Fruit fly (Drosophila melanogaster) whole organism, adult: ENCODE results near the gene sa.

ENCODE experiments used
- CG11617 ChIP-seq: fragments of 200-800 bp; sonication (Bioruptor generic); optimal IDR thresholded peaks from 2 replicates; lab custom pipeline; 2017; ENCODE audit warnings: mild to moderate bottlenecking, missing biosample characterization, missing genetic modification reagents, missing genetic modification characterization
- CG12768 ChIP-seq: fragments of 200-800 bp; sonication (Bioruptor generic); optimal IDR thresholded peaks from 2 replicates; lab custom pipeline; 2017; ENCODE audit warnings: missing biosample characterization, missing genetic modification characterization, mild to moderate bottlenecking, moderate library complexity, missing genetic modification reagents
- CG14711 ChIP-seq: fragments of 200-800 bp; sonication (Bioruptor generic); optimal IDR thresholded peaks from 2 replicates; lab custom pipeline; 2018; ENCODE audit warnings: missing biosample characterization, mild to moderate bottlenecking, missing genetic modification characterization, moderate library complexity
- CG1620 ChIP-seq: fragments of 200-800 bp; sonication (Bioruptor generic); optimal IDR thresholded peaks from 2 replicates; lab custom pipeline; 2016; ENCODE audit warnings: missing biosample characterization, missing genetic modification characterization
- CG33017 ChIP-seq: fragments of 200-800 bp; sonication (Bioruptor generic); optimal IDR thresholded peaks from 2 replicates; lab custom pipeline; 2018; ENCODE audit warnings: missing biosample characterization, mild to moderate bottlenecking, missing genetic modification characterization, moderate library complexity
- CG5204 ChIP-seq: fragments of 200-800 bp; sonication (Bioruptor generic); optimal IDR thresholded peaks from 2 replicates; lab custom pipeline; 2016; ENCODE audit warnings: missing biosample characterization, missing genetic modification characterization
- CG7045 ChIP-seq: fragments of 200-800 bp; sonication (Bioruptor generic); optimal IDR thresholded peaks from 2 replicates; lab custom pipeline; 2017; ENCODE audit warnings: missing biosample characterization, mild to moderate bottlenecking, missing genetic modification characterization
- CG7101 ChIP-seq: fragments of 200-800 bp; sonication (Bioruptor generic); optimal IDR thresholded peaks from 2 replicates; lab custom pipeline; 2018; ENCODE audit warnings: missing biosample characterization, mild to moderate bottlenecking, missing genetic modification characterization, moderate library complexity
- Clk ChIP-seq: fragments of 200-800 bp; sonication (Bioruptor generic); optimal IDR thresholded peaks from 2 replicates; lab custom pipeline; 2017; ENCODE audit warnings: missing biosample characterization, missing genetic modification characterization
- Crg-1 ChIP-seq: fragments of 200-800 bp; sonication (Bioruptor generic); optimal IDR thresholded peaks from 2 replicates; lab custom pipeline; 2016; ENCODE audit warnings: missing biosample characterization, missing genetic modification characterization
- Hr96 ChIP-seq: fragments of 200-800 bp; sonication (Bioruptor generic); optimal IDR thresholded peaks from 2 replicates; lab custom pipeline; 2016; ENCODE audit warnings: missing biosample characterization, missing genetic modification characterization
- Mnt ChIP-seq: fragments of 200-800 bp; sonication (Bioruptor generic); optimal IDR thresholded peaks from 2 replicates; lab custom pipeline; 2016; ENCODE audit warnings: missing biosample characterization, mild to moderate bottlenecking, missing genetic modification characterization
- bab1 ChIP-seq: fragments of 200-800 bp; sonication (Bioruptor generic); optimal IDR thresholded peaks from 3 replicates; lab custom pipeline; 2019; ENCODE audit warnings: missing biosample characterization, mild to moderate bottlenecking, missing genetic modification characterization, moderate library complexity
- cic ChIP-seq: fragments of 200-800 bp; sonication (Bioruptor generic); optimal IDR thresholded peaks from 2 replicates; lab custom pipeline; 2017; ENCODE audit warnings: missing biosample characterization, mild to moderate bottlenecking, missing genetic modification characterization, moderate library complexity
- cnc ChIP-seq, 2 experiments: fragments of >200 bp; optimal IDR thresholded peaks; 2 replicates each; lab custom pipeline; 2017
- kay ChIP-seq: fragments of 200-800 bp; sonication (Bioruptor generic); peaks from one replicate; lab custom pipeline; 2016; ENCODE audit warnings: missing biosample characterization, missing genetic modification characterization, borderline replicate concordance
- ovo ChIP-seq: fragments of 200-800 bp; sonication (Bioruptor generic); optimal IDR thresholded peaks from 2 replicates; lab custom pipeline; 2016; ENCODE audit warnings: missing biosample characterization, missing genetic modification characterization
- pad ChIP-seq: fragments of 200-800 bp; sonication (Bioruptor generic); optimal IDR thresholded peaks from 3 replicates; lab custom pipeline; 2017; ENCODE audit warnings: missing biosample characterization, missing genetic modification characterization, mild to moderate bottlenecking, moderate library complexity, missing genetic modification reagents
- tj ChIP-seq: fragments of 200-800 bp; sonication (Bioruptor generic); optimal IDR thresholded peaks from 3 replicates; lab custom pipeline; 2017; ENCODE audit warnings: missing biosample characterization, mild to moderate bottlenecking, missing genetic modification characterization, moderate library complexity
- toe ChIP-seq: fragments of 200-800 bp; sonication (Bioruptor generic); optimal IDR thresholded peaks from 2 replicates; lab custom pipeline; 2016; ENCODE audit warnings: missing biosample characterization, missing genetic modification characterization

The sa gene

dm6 chr3L:21390431-21390830 is 16.1 kb downstream of the sa start:
- TF ChIP-seq CG14711 (tag; lab: Kevin White, UChicago) (no peak), kay (GFP tag; lab: Kevin White, UChicago) (peak; percentile 41)

- no peak for TF ChIP-seq cnc (optimal IDR thresholded peaks at IDR 0.05; lab: Kevin White, UChicago)
- peak; percentile 93 for TF ChIP-seq tj (GFP tag; lab: Kevin White, UChicago)
These were observed 16.8 kb downstream of the sa start for dm6 chr3L:21389758-21390157.

DNA sequence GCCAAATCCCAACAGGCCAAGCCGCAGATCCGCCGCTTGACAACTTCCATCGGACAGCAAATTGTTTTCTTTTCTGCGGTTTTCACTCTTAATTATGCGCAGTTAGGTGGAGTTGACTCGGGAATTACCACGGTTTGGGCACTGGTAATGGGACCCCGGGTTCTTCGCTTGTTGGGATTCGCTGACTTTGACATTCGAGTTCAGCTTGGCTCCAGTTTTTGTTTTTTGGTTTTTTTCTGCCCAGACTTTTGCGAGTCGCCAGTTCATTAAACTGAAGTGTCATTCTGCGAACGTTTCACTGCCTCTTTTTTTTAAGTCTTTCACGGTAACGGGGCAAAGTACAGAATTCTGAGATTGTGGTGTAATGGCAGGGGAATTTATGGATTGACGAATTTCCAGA is 17.7 kb downstream of the sa start:
- no peak for TF ChIP-seq Crg-1 (GFP tag; lab: Kevin White, UChicago)
- no peak for TF ChIP-seq bab1 (GFP tag; lab: Kevin White, UChicago)
- TF ChIP-seq kay (GFP tag; lab: Kevin White, UChicago), result no peak
- TF ChIP-seq tj (GFP tag; lab: Kevin White, UChicago), result peak; percentile 97

DNA sequence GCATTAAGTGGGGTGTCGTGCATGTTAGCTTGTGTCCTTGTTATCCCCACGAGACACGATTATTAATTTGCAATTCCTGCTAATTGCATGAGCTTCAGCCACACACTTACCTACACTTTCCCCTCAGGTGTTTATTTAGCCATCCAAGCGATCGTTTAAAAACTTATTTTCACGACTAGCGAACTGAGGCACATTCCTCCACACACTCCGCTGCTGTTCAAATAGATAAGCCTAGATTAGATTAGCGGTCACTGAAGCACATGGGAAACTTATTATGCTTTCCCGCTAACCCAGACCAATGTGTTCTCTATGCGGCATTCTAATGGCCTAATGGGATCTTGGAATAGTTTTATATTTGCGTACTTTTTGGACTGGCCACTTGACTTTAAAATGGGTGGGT is 19.6 kb downstream of the sa start:
- TF ChIP-seq bab1 (GFP tag; lab: Kevin White, UChicago), result no peak
- no peak for TF ChIP-seq tj (GFP tag; lab: Kevin White, UChicago)
- no peak for TF ChIP-seq CG12768 (GFP tag; lab: Kevin White, UChicago)
- peak; percentile 25 for TF ChIP-seq Mnt (GFP tag; lab: Kevin White, UChicago)
- TF ChIP-seq CG7045 (GFP tag; lab: Kevin White, UChicago), result no peak
- TF ChIP-seq CG33017 (tag; lab: Kevin White, UChicago), result no peak
- no peak for TF ChIP-seq kay (GFP tag; lab: Kevin White, UChicago)
- TF ChIP-seq Crg-1 (GFP tag; lab: Kevin White, UChicago), result no peak
- TF ChIP-seq Clk (GFP tag; lab: Kevin White, UChicago), result no peak
- TF ChIP-seq CG1620 (GFP tag; lab: Kevin White, UChicago), result no peak
- TF ChIP-seq Hr96 (GFP tag; lab: Kevin White, UChicago), result no peak
- peak; percentile 17 for TF ChIP-seq ovo (GFP tag; lab: Kevin White, UChicago)
- TF ChIP-seq CG14711 (tag; lab: Kevin White, UChicago), result no peak
- TF ChIP-seq cic (GFP tag; lab: Kevin White, UChicago), result peak; percentile 57
- TF ChIP-seq toe (GFP tag; lab: Kevin White, UChicago), result no peak
- no peak for TF ChIP-seq pad (GFP tag; lab: Kevin White, UChicago)
- TF ChIP-seq CG7101, result no peak
- TF ChIP-seq CG5204 (GFP tag; lab: Kevin White, UChicago), result no peak
- TF ChIP-seq cnc (optimal IDR thresholded peaks at IDR 0.05; lab: Kevin White, UChicago), result no peak
- no peak for TF ChIP-seq CG11617

DNA sequence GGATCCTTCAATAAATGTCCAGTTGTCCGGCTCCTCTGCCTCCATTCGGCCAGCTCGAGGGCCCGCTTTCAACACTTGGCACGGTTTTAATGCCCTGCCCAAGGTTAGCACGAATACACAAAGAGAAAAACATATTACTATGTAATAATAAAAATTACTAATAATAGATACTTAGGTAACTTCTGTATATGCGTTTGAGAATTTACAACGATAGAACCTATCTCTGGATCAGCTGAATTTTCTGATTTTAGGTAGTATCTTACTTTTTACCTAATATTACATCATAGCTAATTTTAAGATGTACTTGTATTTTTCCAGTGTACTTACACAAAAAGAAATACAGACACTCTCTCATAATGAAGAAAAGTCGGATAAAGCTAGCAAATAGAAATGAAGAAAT is 20.8 kb downstream of the sa start:
- TF ChIP-seq CG1620 (GFP tag; lab: Kevin White, UChicago) (no peak), CG7045 (GFP tag; lab: Kevin White, UChicago) (no peak), CG14711 (tag; lab: Kevin White, UChicago) (no peak), CG33017 (tag; lab: Kevin White, UChicago) (no peak), CG11617 (no peak), toe (GFP tag; lab: Kevin White, UChicago) (no peak), Clk (GFP tag; lab: Kevin White, UChicago) (no peak), tj (GFP tag; lab: Kevin White, UChicago) (no peak), CG7101 (no peak), cic (GFP tag; lab: Kevin White, UChicago) (no peak), Mnt (GFP tag; lab: Kevin White, UChicago) (no peak), CG12768 (GFP tag; lab: Kevin White, UChicago) (no peak), bab1 (GFP tag; lab: Kevin White, UChicago) (no peak), Crg-1 (GFP tag; lab: Kevin White, UChicago) (no peak), Hr96 (GFP tag; lab: Kevin White, UChicago) (no peak)

- TF ChIP-seq CG33017 (tag; lab: Kevin White, UChicago) (peak; percentile 37), CG14711 (tag; lab: Kevin White, UChicago) (peak; percentile 54), CG5204 (GFP tag; lab: Kevin White, UChicago) (no peak), CG7101 (peak; percentile 28)
These were observed 23.1 kb downstream of the sa start for dm6 chr3L:21383440-21383839.

DNA sequence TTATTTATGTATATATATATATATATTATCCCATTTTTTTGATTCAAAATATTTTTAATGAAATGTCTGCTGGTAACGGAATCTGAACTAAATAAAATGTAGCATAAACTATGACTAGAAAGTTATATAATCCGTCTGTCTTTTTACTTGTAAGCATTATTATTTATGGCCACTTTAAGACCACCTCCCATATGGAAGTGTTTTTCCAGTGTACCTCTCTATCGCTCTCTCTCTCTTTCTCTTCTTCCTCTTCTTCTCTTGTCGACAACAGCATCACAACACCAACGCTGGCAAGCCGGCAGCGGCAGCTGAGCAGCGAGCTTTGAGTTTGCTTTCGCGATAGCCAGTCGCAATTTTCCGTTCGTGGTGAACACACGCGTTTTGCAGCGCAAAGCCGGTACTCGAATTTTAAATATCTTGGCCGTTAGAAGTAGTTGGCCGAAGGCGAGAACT is 24.4 kb downstream of the sa start, which contains the start of gene rgn:
TSS of gene rgn (plus strand) at position 344 of the 453 bp plus-strand sequence.
- TF ChIP-seq CG14711 (tag; lab: Kevin White, UChicago) (peak; percentile 56), bab1 (GFP tag; lab: Kevin White, UChicago) (peak; percentile 38), CG12768 (GFP tag; lab: Kevin White, UChicago) (peak; percentile 42), cic (GFP tag; lab: Kevin White, UChicago) (no peak), ovo (GFP tag; lab: Kevin White, UChicago) (no peak), Mnt (GFP tag; lab: Kevin White, UChicago) (peak; percentile 51), Hr96 (GFP tag; lab: Kevin White, UChicago) (peak; percentile 31), CG11617 (peak; percentile 57), pad (GFP tag; lab: Kevin White, UChicago) (peak; percentile 35), toe (GFP tag; lab: Kevin White, UChicago) (peak; percentile 9), CG7045 (GFP tag; lab: Kevin White, UChicago) (peak; percentile 66), cnc (optimal IDR thresholded peaks at IDR 0.05; lab: Kevin White, UChicago) (no peak), CG5204 (GFP tag; lab: Kevin White, UChicago) (peak; percentile 28), Crg-1 (GFP tag; lab: Kevin White, UChicago) (no peak), CG7101 (peak; percentile 33), CG33017 (tag; lab: Kevin White, UChicago) (peak; percentile 59), Clk (GFP tag; lab: Kevin White, UChicago) (no peak), tj (GFP tag; lab: Kevin White, UChicago) (peak; percentile 39), kay (GFP tag; lab: Kevin White, UChicago) (no peak), CG1620 (GFP tag; lab: Kevin White, UChicago) (peak; percentile 11)
